Fruit fly (Drosophila melanogaster): ENCODE measurements around the gene Ddr.

Ddr gene

dm6 chr2L:6283376-6283775 is 30.5 kb downstream of the Ddr start:
- TF ChIP-seq tai (GFP tag; optimal IDR thresholded peaks at IDR 0.05) (no peak), Hnf4 (GFP tag; optimal IDR thresholded peaks at IDR 0.05) (no peak), foxo (GFP tag; optimal IDR thresholded peaks at IDR 0.05) (no peak), dsf (GFP tag; optimal IDR thresholded peaks at IDR 0.05; ENCODE audit: borderline replicate concordance) (no peak), Hr78 (GFP tag; optimal IDR thresholded peaks at IDR 0.05) (no peak), sage (GFP tag; optimal IDR thresholded peaks at IDR 0.05) (no peak), Sp1 (GFP tag; optimal IDR thresholded peaks at IDR 0.05) (no peak), sv (GFP tag; optimal IDR thresholded peaks at IDR 0.05) (no peak), Jra (GFP tag; optimal IDR thresholded peaks at IDR 0.05) (no peak), CG32264 (GFP tag; optimal IDR thresholded peaks at IDR 0.05) (no peak), psq (GFP tag; optimal IDR thresholded peaks at IDR 0.05) (no peak), h (GFP tag; optimal IDR thresholded peaks at IDR 0.05) (no peak), woc (GFP tag; optimal IDR thresholded peaks at IDR 0.05) (no peak), fru (GFP tag; optimal IDR thresholded peaks at IDR 0.05) (no peak), lola (GFP tag; optimal IDR thresholded peaks at IDR 0.05) (no peak), Abd-B (GFP tag; optimal IDR thresholded peaks at IDR 0.05) (no peak)

- TF ChIP-seq h (GFP tag; optimal IDR thresholded peaks at IDR 0.05) (peak; percentile 12), jim (GFP tag; optimal IDR thresholded peaks at IDR 0.05) (no peak), rgr (GFP tag; optimal IDR thresholded peaks at IDR 0.05) (peak; percentile 4), Hnf4 (GFP tag; optimal IDR thresholded peaks at IDR 0.05) (no peak), Myc (optimal IDR thresholded peaks at IDR 0.05) (no peak), dmrt93B (GFP tag; optimal IDR thresholded peaks at IDR 0.05) (no peak), CG9705 (GFP tag; optimal IDR thresholded peaks at IDR 0.05) (no peak), woc (GFP tag; optimal IDR thresholded peaks at IDR 0.05) (no peak), dl (GFP tag; optimal IDR thresholded peaks at IDR 0.05; ENCODE audit: insufficient read depth in 1 of 2, partially characterized antibody in 2 of 2) (no peak), Mio (GFP tag; optimal IDR thresholded peaks at IDR 0.05) (no peak), sage (GFP tag; optimal IDR thresholded peaks at IDR 0.05) (no peak), GATAd (GFP tag; optimal IDR thresholded peaks at IDR 0.05) (no peak), pan (optimal IDR thresholded peaks at IDR 0.05) (no peak), N (GFP tag; optimal IDR thresholded peaks at IDR 0.05) (no peak), HLH106 (tag; optimal IDR thresholded peaks at IDR 0.05) (no peak), Dif (GFP tag; optimal IDR thresholded peaks at IDR 0.05; ENCODE audit: partially characterized antibody) (no peak)
Observed at dm6 chr2L:6291605-6292004, 38.7 kb downstream of the Ddr start.

- TF ChIP-seq woc (GFP tag; optimal IDR thresholded peaks at IDR 0.05) (no peak), CG9705 (GFP tag; optimal IDR thresholded peaks at IDR 0.05) (no peak), fru (GFP tag; optimal IDR thresholded peaks at IDR 0.05) (no peak), CG32264 (GFP tag; optimal IDR thresholded peaks at IDR 0.05) (no peak), Mio (GFP tag; optimal IDR thresholded peaks at IDR 0.05) (no peak), sv (GFP tag; optimal IDR thresholded peaks at IDR 0.05) (no peak), h (GFP tag; optimal IDR thresholded peaks at IDR 0.05) (no peak), dl (GFP tag; optimal IDR thresholded peaks at IDR 0.05; ENCODE audit: insufficient read depth in 1 of 2, partially characterized antibody in 2 of 2) (no peak), lola (GFP tag; optimal IDR thresholded peaks at IDR 0.05) (no peak)
Observed at dm6 chr2L:6301616-6302015, 48.7 kb downstream of the Ddr start.

- TF ChIP-seq tai (GFP tag; optimal IDR thresholded peaks at IDR 0.05): no peak
- TF ChIP-seq OdsH (GFP tag; optimal IDR thresholded peaks at IDR 0.05): peak; percentile 1
- TF ChIP-seq woc (GFP tag; optimal IDR thresholded peaks at IDR 0.05): no peak
- TF ChIP-seq brk (GFP tag; optimal IDR thresholded peaks at IDR 0.05): no peak
- TF ChIP-seq sage (GFP tag; optimal IDR thresholded peaks at IDR 0.05): no peak
- no peak for TF ChIP-seq Dif (GFP tag; optimal IDR thresholded peaks at IDR 0.05; ENCODE audit: partially characterized antibody)
- peak; percentile 34 for TF ChIP-seq br (GFP tag; optimal IDR thresholded peaks at IDR 0.05)
- TF ChIP-seq dl (GFP tag; optimal IDR thresholded peaks at IDR 0.05; ENCODE audit: insufficient read depth in 1 of 2, partially characterized antibody in 2 of 2): no peak
- TF ChIP-seq Mio (GFP tag; optimal IDR thresholded peaks at IDR 0.05): no peak
- no peak for TF ChIP-seq Hr78 (GFP tag; optimal IDR thresholded peaks at IDR 0.05)
- peak; percentile 21 for TF ChIP-seq ey (GFP tag; optimal IDR thresholded peaks at IDR 0.05)
- no peak for TF ChIP-seq Vsx2 (GFP tag; optimal IDR thresholded peaks at IDR 0.05; ENCODE audit: partially characterized antibody)
- no peak for TF ChIP-seq jim (GFP tag; optimal IDR thresholded peaks at IDR 0.05)
- peak; percentile 35 for TF ChIP-seq HLH106 (tag; optimal IDR thresholded peaks at IDR 0.05)
- no peak for TF ChIP-seq pan (optimal IDR thresholded peaks at IDR 0.05)
- TF ChIP-seq psq (GFP tag; optimal IDR thresholded peaks at IDR 0.05): no peak
- peak; percentile 51 for TF ChIP-seq fru (GFP tag; optimal IDR thresholded peaks at IDR 0.05)
- TF ChIP-seq usp (GFP tag; optimal IDR thresholded peaks at IDR 0.05): no peak
- TF ChIP-seq Sp1 (GFP tag; optimal IDR thresholded peaks at IDR 0.05): peak; percentile 32
- TF ChIP-seq CG32264 (GFP tag; optimal IDR thresholded peaks at IDR 0.05): no peak
- no peak for TF ChIP-seq CrebA (GFP tag; optimal IDR thresholded peaks at IDR 0.05; ENCODE audit: borderline replicate concordance)
- TF ChIP-seq Abd-B (GFP tag; optimal IDR thresholded peaks at IDR 0.05): no peak
- peak; percentile 41 for TF ChIP-seq h (GFP tag; optimal IDR thresholded peaks at IDR 0.05)
- no peak for TF ChIP-seq dmrt93B (GFP tag; optimal IDR thresholded peaks at IDR 0.05)
- no peak for TF ChIP-seq Dfd (GFP tag; optimal IDR thresholded peaks at IDR 0.05)
- peak; percentile 34 for TF ChIP-seq rgr (GFP tag; optimal IDR thresholded peaks at IDR 0.05)
- no peak for TF ChIP-seq N (GFP tag; optimal IDR thresholded peaks at IDR 0.05)
- no peak for TF ChIP-seq Rel (GFP tag; optimal IDR thresholded peaks at IDR 0.05)
- TF ChIP-seq Rel (tag; optimal IDR thresholded peaks at IDR 0.05): no peak
- TF ChIP-seq Myc (optimal IDR thresholded peaks at IDR 0.05): no peak
- TF ChIP-seq Jra (GFP tag; optimal IDR thresholded peaks at IDR 0.05): no peak
- peak in 1 of 2 experiments; percentile 39 for TF ChIP-seq foxo (GFP tag; optimal IDR thresholded peaks at IDR 0.05)
- no peak for TF ChIP-seq CG9705 (GFP tag; optimal IDR thresholded peaks at IDR 0.05)
- TF ChIP-seq Hnf4 (GFP tag; optimal IDR thresholded peaks at IDR 0.05): no peak
- TF ChIP-seq GATAd (GFP tag; optimal IDR thresholded peaks at IDR 0.05): no peak
- no peak for TF ChIP-seq lola (GFP tag; optimal IDR thresholded peaks at IDR 0.05)
- no peak for TF ChIP-seq sv (GFP tag; optimal IDR thresholded peaks at IDR 0.05)
- no peak for TF ChIP-seq Hr83 (GFP tag; optimal IDR thresholded peaks at IDR 0.05; ENCODE audit: poor library complexity, severe bottlenecking)
- no peak for TF ChIP-seq dsf (GFP tag; optimal IDR thresholded peaks at IDR 0.05; ENCODE audit: borderline replicate concordance)
Observed at dm6 chr2L:6306895-6307294, 54.0 kb downstream of the Ddr start.

All from whole organism, wandering third instar larva.